1 fruit fly cellular context compared by ENCODE assay signal in genomic region chr2L:837989-838388, dm6.
TF ChIP-seq lines count a peak whose summit lies in the region.

No protein-coding gene starts in this region.

TF ChIP-seq in whole organism, embryonic, 481 proteins besides CTCF, POLR2A, EP300 and RAD21 (continued from another document):
- TF ChIP-seq Hmr (GFP tag; optimal IDR thresholded peaks at IDR 0.05; lab: Kevin White, UChicago) (peak; percentile 1), CG12391 (tag; optimal IDR thresholded peaks at IDR 0.05; lab: Kevin White, UChicago) (peak; percentile 53), fu2 (GFP tag; optimal IDR thresholded peaks at IDR 0.05; lab: Kevin White, UChicago) (peak; percentile 12), tin (GFP tag; optimal IDR thresholded peaks at IDR 0.05; lab: Kevin White, UChicago) (peak; percentile 27), Pdp1 (GFP tag; optimal IDR thresholded peaks at IDR 0.05; lab: Kevin White, UChicago) (peak in 1 of 2 experiments; percentile 26), inv (GFP tag; IDR thresholded peaks at IDR 0.05; lab: Robert Waterston, UW; ENCODE audit: partially characterized antibody) (no peak), ci (GFP tag; IDR thresholded peaks at IDR 0.05; lab: Robert Waterston, UW) (peak; percentile 87), CG1647 (GFP tag; optimal IDR thresholded peaks at IDR 0.05; lab: Kevin White, UChicago) (no peak), Sox102F (GFP tag; optimal IDR thresholded peaks at IDR 0.05; lab: Kevin White, UChicago) (peak; percentile 67), crc (GFP tag; optimal IDR thresholded peaks at IDR 0.05; lab: Kevin White, UChicago) (no peak), CG8388 (GFP tag; optimal IDR thresholded peaks at IDR 0.05; lab: Kevin White, UChicago) (no peak), CG2678 (tag; optimal IDR thresholded peaks at IDR 0.05; lab: Kevin White, UChicago) (no peak), CG11456 (GFP tag; IDR thresholded peaks at IDR 0.05; lab: Robert Waterston, UW) (0 out of 3 replicates have a peak, but pooled peaks have one; percentile 37), ap (GFP tag; IDR thresholded peaks at IDR 0.05; lab: Robert Waterston, UW) (0 out of 2 replicates have a peak, but pooled peaks have one; percentile 6), Ptx1 (GFP tag; IDR thresholded peaks at IDR 0.05; lab: Robert Waterston, UW) (0 out of 2 replicates have a peak, but pooled peaks have one; percentile 9), dmrt11E (tag; optimal IDR thresholded peaks at IDR 0.05; lab: Kevin White, UChicago) (peak; percentile 8), CG16815 (GFP tag; optimal IDR thresholded peaks at IDR 0.05; lab: Kevin White, UChicago) (peak; percentile 39), CG10209 (GFP tag; optimal IDR thresholded peaks at IDR 0.05; lab: Kevin White, UChicago) (no peak), Med (GFP tag; lab: Kevin White, UChicago) (peak; percentile 80), E2f1 (GFP tag; IDR thresholded peaks at IDR 0.05; lab: Robert Waterston, UW) (no peak), Atf3 (GFP tag; optimal IDR thresholded peaks at IDR 0.05; lab: Kevin White, UChicago) (peak; percentile 19), chn (GFP tag; optimal IDR thresholded peaks at IDR 0.05; lab: Kevin White, UChicago) (peak; percentile 64), fd64A (GFP tag; optimal IDR thresholded peaks at IDR 0.05; lab: Kevin White, UChicago) (no peak), Chrac-16 (GFP tag; optimal IDR thresholded peaks at IDR 0.05; lab: Kevin White, UChicago) (peak; percentile 58), CG1602 (GFP tag; optimal IDR thresholded peaks at IDR 0.05; lab: Kevin White, UChicago) (peak; percentile 56), CG2120 (GFP tag; optimal IDR thresholded peaks at IDR 0.05; lab: Kevin White, UChicago) (peak; percentile 59), klu (GFP tag; IDR thresholded peaks at IDR 0.05; lab: Robert Waterston, UW) (no peak), CG10321 (GFP tag; IDR thresholded peaks at IDR 0.05; lab: Robert Waterston, UW) (no peak), kni (GFP tag; optimal IDR thresholded peaks at IDR 0.05; lab: Kevin White, UChicago) (no peak), Optix (GFP tag; IDR thresholded peaks at IDR 0.05; lab: Robert Waterston, UW) (peak; percentile 56; the same call in 1 of the 3 replicates), CG1603 (tag; optimal IDR thresholded peaks at IDR 0.05; lab: Kevin White, UChicago) (peak; percentile 80), CG4424 (GFP tag; optimal IDR thresholded peaks at IDR 0.05; lab: Kevin White, UChicago) (no peak), chif (GFP tag; optimal IDR thresholded peaks at IDR 0.05; lab: Kevin White, UChicago) (peak; percentile 51 to 54), CG9876 (GFP tag; optimal IDR thresholded peaks at IDR 0.05; lab: Kevin White, UChicago) (peak; percentile 54), CG11085 (GFP tag; IDR thresholded peaks at IDR 0.05; lab: Robert Waterston, UW) (no peak), sisA (GFP tag; IDR thresholded peaks at IDR 0.05; lab: Robert Waterston, UW) (peak; percentile 44; the same call in 1 of the 2 replicates), CG30403 (GFP tag; optimal IDR thresholded peaks at IDR 0.05; lab: Kevin White, UChicago) (peak; percentile 38), seq (GFP tag; IDR thresholded peaks at IDR 0.05; lab: Robert Waterston, UW) (peak; percentile 39; the same call in 1 of the 2 replicates), dpn (GFP tag; optimal IDR thresholded peaks at IDR 0.05; lab: Kevin White, UChicago) (peak in 1 of 2 experiments; percentile 27), CG11247 (GFP tag; IDR thresholded peaks at IDR 0.05; lab: Robert Waterston, UW) (no peak), Atf-2 (GFP tag; optimal IDR thresholded peaks at IDR 0.05; lab: Kevin White, UChicago) (peak; percentile 54), zfh2 (GFP tag; optimal IDR thresholded peaks at IDR 0.05; lab: Kevin White, UChicago) (no peak), lab (GFP tag; optimal IDR thresholded peaks at IDR 0.05; lab: Kevin White, UChicago) (no peak), Taf1 (GFP tag; IDR thresholded peaks at IDR 0.05; lab: Robert Waterston, UW) (no peak), mirr (GFP tag; optimal IDR thresholded peaks at IDR 0.05; lab: Kevin White, UChicago) (no peak), CG3065 (GFP tag; optimal IDR thresholded peaks at IDR 0.05; lab: Kevin White, UChicago) (no peak), lola (GFP tag; optimal IDR thresholded peaks at IDR 0.05; lab: Kevin White, UChicago) (no peak), sc (optimal IDR thresholded peaks at IDR 0.05; lab: Kevin White, UChicago) (no peak), sc (GFP tag; optimal IDR thresholded peaks at IDR 0.05; lab: Kevin White, UChicago) (peak; percentile 58), CG9609 (GFP tag; optimal IDR thresholded peaks at IDR 0.05; lab: Kevin White, UChicago) (peak; percentile 35), PHDP (tag; optimal IDR thresholded peaks at IDR 0.05; lab: Kevin White, UChicago) (peak; percentile 53), Hsf (GFP tag; optimal IDR thresholded peaks at IDR 0.05; lab: Kevin White, UChicago) (peak; percentile 65), her (GFP tag; optimal IDR thresholded peaks at IDR 0.05; lab: Kevin White, UChicago) (no peak), CG2889 (GFP tag; IDR thresholded peaks at IDR 0.05; lab: Robert Waterston, UW) (0 out of 3 replicates have a peak, but pooled peaks have one; percentile 34), otp (GFP tag; IDR thresholded peaks at IDR 0.05; lab: Robert Waterston, UW) (peak; percentile 58; the same call in 1 of the 3 replicates), esg (GFP tag; conservative IDR thresholded peaks at IDR 0.05; lab: Robert Waterston, UW) (peak; percentile 26; the same call in 1 of the 2 replicates), tio (GFP tag; optimal IDR thresholded peaks at IDR 0.05; lab: Kevin White, UChicago) (peak; percentile 29), Hr3 (GFP tag; optimal IDR thresholded peaks at IDR 0.05; lab: Kevin White, UChicago) (peak; percentile 32), Oaz (GFP tag; IDR thresholded peaks at IDR 0.05; lab: Robert Waterston, UW) (0 out of 2 replicates have a peak, but pooled peaks have one; percentile 15), peb (GFP tag; IDR thresholded peaks at IDR 0.05; lab: Robert Waterston, UW) (0 out of 2 replicates have a peak, but pooled peaks have one; percentile 21), CG17359 (tag; optimal IDR thresholded peaks at IDR 0.05; lab: Kevin White, UChicago) (peak; percentile 0), CG9727 (GFP tag; optimal IDR thresholded peaks at IDR 0.05; lab: Kevin White, UChicago) (no peak), CHES-1-like (GFP tag; optimal IDR thresholded peaks at IDR 0.05; lab: Kevin White, UChicago) (peak; percentile 3), C15 (GFP tag; IDR thresholded peaks at IDR 0.05; lab: Robert Waterston, UW) (0 out of 3 replicates have a peak, but pooled peaks have one; percentile 8), CG6854 (GFP tag; optimal IDR thresholded peaks at IDR 0.05; lab: Kevin White, UChicago) (no peak), Deaf1 (tag; optimal IDR thresholded peaks at IDR 0.05; lab: Kevin White, UChicago) (no peak), jumu (GFP tag; optimal IDR thresholded peaks at IDR 0.05; lab: Kevin White, UChicago) (peak; percentile 42), CG18599 (GFP tag; optimal IDR thresholded peaks at IDR 0.05; lab: Kevin White, UChicago) (no peak), Mes4 (GFP tag; optimal IDR thresholded peaks at IDR 0.05; lab: Kevin White, UChicago) (peak; percentile 33), Rx (GFP tag; IDR thresholded peaks at IDR 0.05; lab: Robert Waterston, UW) (peak; percentile 55; the same call in 1 of the 2 replicates), Sin3A (optimal IDR thresholded peaks at IDR 0.05; lab: Kevin White, UChicago) (no peak), CG10366 (GFP tag; IDR thresholded peaks at IDR 0.05; lab: Robert Waterston, UW) (0 out of 2 replicates have a peak, but pooled peaks have one; percentile 14), CG12769 (tag; optimal IDR thresholded peaks at IDR 0.05; lab: Kevin White, UChicago) (peak; percentile 64), ash1 (GFP tag; optimal IDR thresholded peaks at IDR 0.05; lab: Kevin White, UChicago) (no peak), CG14014 (GFP tag; IDR thresholded peaks at IDR 0.05; lab: Robert Waterston, UW) (peak; percentile 30; the same call in 1 of the 2 replicates), CG1024 (GFP tag; IDR thresholded peaks at IDR 0.05; lab: Robert Waterston, UW) (peak; percentile 67), CG31224 (GFP tag; IDR thresholded peaks at IDR 0.05; lab: Robert Waterston, UW) (no peak), CG7786 (GFP tag; optimal IDR thresholded peaks at IDR 0.05; lab: Kevin White, UChicago) (peak; percentile 46), CG9437 (GFP tag; optimal IDR thresholded peaks at IDR 0.05; lab: Kevin White, UChicago) (peak; percentile 10)
TF ChIP-seq in whole organism, embryonic: peak in this region for 89.
